Worm (Caenorhabditis elegans) whole organism, early embryonic: ENCODE data around the gene sap-49.

Experiments used
- B0310.2 ChIP-seq: sonication (generic microtip); optimal IDR thresholded peaks from 2 replicates; lab custom pipeline; 2016; ENCODE audit warnings: mild to moderate bottlenecking, missing genetic modification characterization, missing compliant biosample characterization
- ceh-13 ChIP-seq: fragments of 200-800 bp; sonication (Bioruptor generic); optimal IDR thresholded peaks from 2 replicates; lab custom pipeline; 2018; ENCODE audit warnings: mild to moderate bottlenecking, missing genetic modification characterization, missing compliant biosample characterization
- ceh-36 ChIP-seq: sonication (generic microtip); optimal IDR thresholded peaks from 2 replicates; lab custom pipeline; 2016; ENCODE audit warnings: missing genetic modification characterization, inconsistent platforms, missing compliant biosample characterization
- scrt-1 ChIP-seq: fragments of 200-800 bp; sonication (Bioruptor generic); IDR thresholded peaks from 2 replicates; pipeline ENCODE4 v1.3.6; 2022; ENCODE audit warnings: missing genetic modification characterization, missing compliant biosample characterization
- tbx-11 ChIP-seq: fragments of 200-800 bp; sonication (Bioruptor generic); IDR thresholded peaks from 2 replicates; pipeline ENCODE4 v1.3.6; 2022; ENCODE audit warnings: missing genetic modification characterization, missing compliant biosample characterization

ce11 chrII:7985029-7985428, 50.5 kb downstream of the sap-49 start:
- TF ChIP-seq scrt-1 (GFP tag; lab: Robert Waterston, UW) (no peak), ceh-36 (tag; lab: Kevin White, UChicago) (no peak), ceh-13 (GFP tag; lab: Kevin White, UChicago) (no peak), tbx-11 (no peak), B0310.2 (tag; lab: Kevin White, UChicago) (no peak)
